Worm (Caenorhabditis elegans): ENCODE measurements around the gene ndub-5.
A peak's percentile ranks its signal among the peaks of the same experiment; 100 is the strongest.

Gene ndub-5

ce11 chrII:5660736-5661734 is 30.1 kb downstream of the ndub-5 start, which contains the start of the genes ift-43 and mdt-26 (continued):
- TF ChIP-seq ceh-8 (GFP tag; optimal IDR thresholded peaks at IDR 0.05) (peak; percentile 58), hlh-4 (tag; optimal IDR thresholded peaks at IDR 0.05) (peak; percentile 20), ama-1 (optimal IDR thresholded peaks at IDR 0.05) (peak; percentile 99), unc-130 (tag; optimal IDR thresholded peaks at IDR 0.05) (no peak), lin-35 (GFP tag; optimal IDR thresholded peaks at IDR 0.05) (peak; percentile 77 to 79), lin-13 (GFP tag; optimal IDR thresholded peaks at IDR 0.05) (peak; percentile 67), zag-1 (tag; optimal IDR thresholded peaks at IDR 0.05) (no peak), mep-1 (tag; optimal IDR thresholded peaks at IDR 0.05) (peak; percentile 74), ceh-88 (GFP tag; IDR thresholded peaks at IDR 0.05) (peak; percentile 71), ceh-63 (GFP tag; optimal IDR thresholded peaks at IDR 0.05) (peak; percentile 15), nhr-90 (tag; optimal IDR thresholded peaks at IDR 0.05; ENCODE audit: poor library complexity) (peak; percentile 88), nhr-12 (tag; optimal IDR thresholded peaks at IDR 0.05) (no peak), mef-2 (tag; optimal IDR thresholded peaks at IDR 0.05) (no peak), grh-1 (GFP tag; IDR thresholded peaks at IDR 0.05) (peak; percentile 66), alr-1 (tag; optimal IDR thresholded peaks at IDR 0.05; ENCODE audit: borderline replicate concordance) (no peak), Y116A8C.19 (tag; optimal IDR thresholded peaks at IDR 0.05; ENCODE audit: borderline replicate concordance) (no peak), fkh-8 (tag; optimal IDR thresholded peaks at IDR 0.05) (peak; percentile 90), unc-86 (tag; optimal IDR thresholded peaks at IDR 0.05) (peak; percentile 88), ztf-4 (tag; optimal IDR thresholded peaks at IDR 0.05) (peak; percentile 73), unc-62 (GFP tag; optimal IDR thresholded peaks at IDR 0.05) (no peak), C16A3.4 (tag; optimal IDR thresholded peaks at IDR 0.05) (peak; percentile 76), nhr-85 (tag) (peak; percentile 87), nhr-77 (tag; optimal IDR thresholded peaks at IDR 0.05) (peak; percentile 66), C34B4.2 (tag; optimal IDR thresholded peaks at IDR 0.05) (peak; percentile 14), pax-3 (tag; optimal IDR thresholded peaks at IDR 0.05) (peak; percentile 53), nhr-71 (tag; optimal IDR thresholded peaks at IDR 0.05) (peak; percentile 93), tlp-1 (tag; optimal IDR thresholded peaks at IDR 0.05) (no peak), lin-15B (tag; optimal IDR thresholded peaks at IDR 0.05) (peak; percentile 67), nhr-11 (tag; optimal IDR thresholded peaks at IDR 0.05) (peak; percentile 1), tbx-2 (tag; optimal IDR thresholded peaks at IDR 0.05) (peak; percentile 92), ceh-90 (tag; optimal IDR thresholded peaks at IDR 0.05) (no peak), zip-4 (GFP tag; optimal IDR thresholded peaks at IDR 0.05) (peak; percentile 77), unc-98 (GFP tag; IDR thresholded peaks at IDR 0.05) (no peak), nhr-20 (tag; optimal IDR thresholded peaks at IDR 0.05) (peak; percentile 90), swsn-7 (tag; optimal IDR thresholded peaks at IDR 0.05) (peak; percentile 93)

DNA sequence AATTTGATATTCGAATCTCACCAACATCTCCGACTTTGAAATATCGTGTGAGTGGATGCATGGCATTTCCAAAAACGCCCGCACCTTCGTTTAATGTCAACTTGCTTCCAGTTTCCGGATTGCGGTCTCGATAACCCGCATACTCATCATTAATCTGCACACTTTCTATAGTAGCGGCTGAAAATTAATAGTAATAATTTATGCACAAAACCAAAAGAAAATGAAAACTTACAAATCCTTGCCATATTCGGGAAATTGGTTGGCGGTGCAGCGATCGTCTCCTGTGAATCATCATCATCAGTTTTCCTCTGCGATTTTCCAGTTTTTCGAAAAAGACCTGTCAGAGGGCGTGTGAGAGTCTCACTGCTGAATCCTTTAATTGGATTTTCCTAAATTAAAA is 31.0 kb downstream of the ndub-5 start:
- TF ChIP-seq mab-9 (GFP tag; IDR thresholded peaks at IDR 0.05): peak; percentile 27; the same call in 1 of the 2 replicates
- no peak for TF ChIP-seq ceh-82 (tag; optimal IDR thresholded peaks at IDR 0.05)

- TF ChIP-seq mdl-1 (tag; optimal IDR thresholded peaks at IDR 0.05) (no peak), ceh-8 (GFP tag; optimal IDR thresholded peaks at IDR 0.05) (no peak), alr-1 (tag; optimal IDR thresholded peaks at IDR 0.05; ENCODE audit: borderline replicate concordance) (no peak), efl-1 (optimal IDR thresholded peaks at IDR 0.05) (no peak), efl-1 (GFP tag; optimal IDR thresholded peaks at IDR 0.05 in 1 of 2) (peak in 1 of 2 experiments; percentile 39), sptf-1 (tag; optimal IDR thresholded peaks at IDR 0.05) (no peak), grh-1 (GFP tag; IDR thresholded peaks at IDR 0.05) (no peak), lin-35 (GFP tag; optimal IDR thresholded peaks at IDR 0.05) (no peak)
These were observed 31.5 kb downstream of the ndub-5 start, which contains the start of gene fut-3 for ce11 chrII:5659675-5660074. TSS of gene fut-3 (minus strand) at chrII:5659775.
